Worm (Caenorhabditis elegans) whole organism, early embryonic: ENCODE measurements around the gene cdk-5.
"Not testable (repeated sequence)": the region's sequence is repeated elsewhere in the genome, so short reads cannot be mapped to it uniquely, and the experiment has no call there.

Experiments used
- ama-1 ChIP-seq: fragments of 150-350 bp; optimal IDR thresholded peaks from 2 replicates; lab custom pipeline; 2014
- ceh-13 ChIP-seq: fragments of 200-800 bp; sonication (Bioruptor generic); optimal IDR thresholded peaks from 2 replicates; lab custom pipeline; 2018; ENCODE audit warnings: mild to moderate bottlenecking, missing genetic modification characterization, missing compliant biosample characterization
- hmbx-1 ChIP-seq: sonication (generic microtip); optimal IDR thresholded peaks from 2 replicates; lab custom pipeline; 2016; ENCODE audit warnings: mild to moderate bottlenecking, missing genetic modification characterization, missing compliant biosample characterization
- tra-4 ChIP-seq: sonication (generic microtip); optimal IDR thresholded peaks from 2 replicates; lab custom pipeline; 2017; ENCODE audit warnings: missing genetic modification characterization, missing compliant biosample characterization

DNA sequence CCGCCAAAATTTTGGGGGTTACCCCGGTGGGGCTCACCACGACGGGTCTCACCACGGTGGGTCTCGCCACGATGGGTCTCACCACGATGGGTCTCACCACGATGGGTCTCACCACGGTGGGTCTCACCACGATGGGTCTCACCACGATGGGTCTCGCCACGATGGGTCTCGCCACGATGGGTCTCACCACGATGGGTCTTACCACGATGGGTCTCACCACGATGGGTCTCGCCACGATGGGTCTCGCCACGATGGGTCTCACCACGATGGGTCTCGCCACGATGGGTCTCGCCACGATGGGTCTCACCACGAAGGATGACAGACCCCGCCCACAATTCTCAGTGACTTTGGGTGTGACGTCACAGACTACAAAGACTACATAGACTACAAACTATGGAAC lies 17.9 kb downstream of the cdk-5 start:
- TF ChIP-seq ama-1 (lab: Kevin White, UChicago); tra-4; ceh-13; hmbx-1 (tag; lab: Kevin White, UChicago): not testable (repeated sequence)
